Fruit fly (Drosophila melanogaster) whole organism, wandering third instar larva: Measurements from ENCODE around the gene mRpL30.

Source experiments
- Abd-B ChIP-seq: fragments of >200 bp; optimal IDR thresholded peaks from 2 replicates; lab custom pipeline; 2017; ENCODE audit warnings: missing biosample characterization, missing genetic modification characterization
- CG32264 ChIP-seq: fragments of 200-800 bp; sonication (Bioruptor generic); optimal IDR thresholded peaks from 2 replicates; lab custom pipeline; 2016; ENCODE audit warnings: missing biosample characterization, missing genetic modification characterization
- CG9705 ChIP-seq: fragments of 200-800 bp; sonication (Bioruptor generic); optimal IDR thresholded peaks from 2 replicates; lab custom pipeline; 2018; ENCODE audit warnings: missing biosample characterization, mild to moderate bottlenecking, missing genetic modification characterization
- CrebA ChIP-seq: fragments of 200-800 bp; sonication (Bioruptor generic); optimal IDR thresholded peaks from 2 replicates; lab custom pipeline; 2016; ENCODE audit warnings: missing biosample characterization, mild to moderate bottlenecking, missing genetic modification characterization, borderline replicate concordance
- Dfd ChIP-seq: fragments of >200 bp; optimal IDR thresholded peaks from 2 replicates; lab custom pipeline; 2017; ENCODE audit warnings: missing biosample characterization, missing genetic modification characterization
- Dif ChIP-seq: fragments of 200-275, 200-300 bp; sonication (Bioruptor generic); optimal IDR thresholded peaks from 2 replicates; lab custom pipeline; 2018; ENCODE audit warnings: missing biosample characterization, missing genetic modification characterization; ENCODE audit not compliant: partially characterized antibody
- GATAd ChIP-seq: sonication (Bioruptor generic); optimal IDR thresholded peaks from 2 replicates; lab custom pipeline; 2016; ENCODE audit warnings: missing biosample characterization, missing genetic modification characterization
- HLH106 ChIP-seq: fragments of 200-800 bp; optimal IDR thresholded peaks from 3 replicates; lab custom pipeline; 2019; ENCODE audit warnings: missing biosample characterization, mild to moderate bottlenecking, missing genetic modification characterization, moderate library complexity
- Hnf4 ChIP-seq: fragments of 200-800 bp; sonication (Bioruptor generic); optimal IDR thresholded peaks from 2 replicates; lab custom pipeline; 2016; ENCODE audit warnings: missing biosample characterization, mild to moderate bottlenecking, missing genetic modification characterization
- Hr78 ChIP-seq: fragments of >200 bp; optimal IDR thresholded peaks from 2 replicates; lab custom pipeline; 2017; ENCODE audit warnings: missing biosample characterization, missing genetic modification characterization
- Hr83 ChIP-seq: fragments of 200-300 bp; sonication (Bioruptor generic); optimal IDR thresholded peaks from 2 replicates; lab custom pipeline; 2016; ENCODE audit warnings: missing biosample characterization, mild to moderate bottlenecking, missing genetic modification characterization, moderate library complexity; ENCODE audit not compliant: poor library complexity, severe bottlenecking
- Jra ChIP-seq: sonication (Bioruptor generic); optimal IDR thresholded peaks from 2 replicates; lab custom pipeline; 2016; ENCODE audit warnings: missing biosample characterization, missing genetic modification characterization
- Mio ChIP-seq: sonication (Bioruptor generic); optimal IDR thresholded peaks from 2 replicates; lab custom pipeline; 2016; ENCODE audit warnings: missing biosample characterization, missing genetic modification characterization
- Myc ChIP-seq: fragments of >200 bp; optimal IDR thresholded peaks from 2 replicates; lab custom pipeline; 2017
- N ChIP-seq: fragments of >200 bp; optimal IDR thresholded peaks from 2 replicates; lab custom pipeline; 2018; ENCODE audit warnings: missing biosample characterization, missing external identifiers, missing genetic modification characterization
- OdsH ChIP-seq: fragments of 200-800 bp; sonication (Bioruptor generic); optimal IDR thresholded peaks from 2 replicates; lab custom pipeline; 2016; ENCODE audit warnings: missing biosample characterization, mild to moderate bottlenecking, missing genetic modification characterization
- Rel ChIP-seq, 2 experiments: fragments of 200-800 bp; sonication (Bioruptor generic) in 1 of 2; optimal IDR thresholded peaks; 2 replicates in 1 of 2; 3 replicates in 1 of 2; lab custom pipeline; 2016 to 2019; ENCODE audit warnings: mild to moderate bottlenecking in 2 of 2, missing biosample characterization in 2 of 2, missing genetic modification characterization in 2 of 2, moderate library complexity in 1 of 2
- Sp1 ChIP-seq: fragments of 200-800 bp; sonication (Bioruptor generic); optimal IDR thresholded peaks from 3 replicates; lab custom pipeline; 2019; ENCODE audit warnings: missing biosample characterization, mild to moderate bottlenecking, missing genetic modification characterization, moderate library complexity
- Vsx2 ChIP-seq: fragments of 200-300, 225-300 bp; sonication (Bioruptor generic); optimal IDR thresholded peaks from 2 replicates; lab custom pipeline; 2018; ENCODE audit warnings: missing biosample characterization, missing genetic modification characterization; ENCODE audit not compliant: partially characterized antibody
- br ChIP-seq: fragments of 200-800 bp; sonication (Bioruptor generic); optimal IDR thresholded peaks from 2 replicates; lab custom pipeline; 2016; ENCODE audit warnings: missing biosample characterization, missing genetic modification characterization
- brk ChIP-seq: fragments of 200-800 bp; sonication (Bioruptor generic); optimal IDR thresholded peaks from 2 replicates; lab custom pipeline; 2016; ENCODE audit warnings: missing biosample characterization, mild to moderate bottlenecking, missing genetic modification characterization
- dl ChIP-seq, 2 experiments: fragments of 175-275, 200-275 bp in 1 of 2; fragments of 200-275 bp in 1 of 2; sonication (Bioruptor generic); optimal IDR thresholded peaks; lab custom pipeline; 2018; ENCODE audit warnings: mild to moderate bottlenecking in 2 of 2, missing biosample characterization in 2 of 2, missing genetic modification characterization in 2 of 2, moderate library complexity in 2 of 2; ENCODE audit not compliant: partially characterized antibody in 2 of 2, insufficient read depth in 1 of 2
- dmrt93B ChIP-seq: fragments of 200-800 bp; sonication (Bioruptor generic); optimal IDR thresholded peaks from 2 replicates; lab custom pipeline; 2018; ENCODE audit warnings: missing biosample characterization, mild to moderate bottlenecking, missing genetic modification characterization
- dsf ChIP-seq: sonication (Bioruptor generic); optimal IDR thresholded peaks from 2 replicates; lab custom pipeline; 2016; ENCODE audit warnings: missing biosample characterization, missing genetic modification characterization, borderline replicate concordance
- ey ChIP-seq: fragments of 200-800 bp; sonication (Bioruptor generic); optimal IDR thresholded peaks from 2 replicates; lab custom pipeline; 2016; ENCODE audit warnings: missing biosample characterization, missing genetic modification characterization
- foxo ChIP-seq, 2 experiments: fragments of 200-800 bp; sonication (Bioruptor generic); optimal IDR thresholded peaks; 2 replicates in 1 of 2; 3 replicates in 1 of 2; lab custom pipeline; 2016 to 2017; ENCODE audit warnings: missing biosample characterization in 2 of 2, missing genetic modification characterization in 2 of 2
- fru ChIP-seq: fragments of 200-800 bp; sonication (Bioruptor generic); optimal IDR thresholded peaks from 3 replicates; lab custom pipeline; 2016; ENCODE audit warnings: missing biosample characterization, mild to moderate bottlenecking, missing genetic modification characterization
- h ChIP-seq: fragments of 200-800 bp; sonication (Bioruptor generic); optimal IDR thresholded peaks from 3 replicates; lab custom pipeline; 2016; ENCODE audit warnings: missing biosample characterization, mild to moderate bottlenecking, missing genetic modification characterization
- jim ChIP-seq: fragments of 175-275, 200-325 bp; sonication (Bioruptor generic); optimal IDR thresholded peaks from 2 replicates; lab custom pipeline; 2016; ENCODE audit warnings: missing biosample characterization, mild to moderate bottlenecking, missing genetic modification characterization
- lola ChIP-seq: fragments of >200 bp; optimal IDR thresholded peaks from 2 replicates; lab custom pipeline; 2017; ENCODE audit warnings: missing biosample characterization, missing genetic modification characterization
- pan ChIP-seq: fragments of >200 bp; optimal IDR thresholded peaks from 2 replicates; lab custom pipeline; 2017
- psq ChIP-seq: fragments of 200-800 bp; sonication (Bioruptor generic); optimal IDR thresholded peaks from 3 replicates; lab custom pipeline; 2017; ENCODE audit warnings: missing biosample characterization, mild to moderate bottlenecking, missing genetic modification characterization, moderate library complexity
- rgr ChIP-seq: fragments of 200-800 bp; sonication (Bioruptor generic); optimal IDR thresholded peaks from 3 replicates; lab custom pipeline; 2016; ENCODE audit warnings: missing biosample characterization, mild to moderate bottlenecking, missing genetic modification characterization
- sage ChIP-seq: fragments of 200-800 bp; sonication (Bioruptor generic); optimal IDR thresholded peaks from 2 replicates; lab custom pipeline; 2016; ENCODE audit warnings: missing biosample characterization, mild to moderate bottlenecking, missing genetic modification characterization
- sv ChIP-seq: fragments of 200-800 bp; sonication (Bioruptor generic); optimal IDR thresholded peaks from 3 replicates; lab custom pipeline; 2016; ENCODE audit warnings: missing biosample characterization, missing genetic modification characterization
- tai ChIP-seq: sonication (Bioruptor generic); optimal IDR thresholded peaks from 2 replicates; lab custom pipeline; 2016; ENCODE audit warnings: missing biosample characterization, missing genetic modification characterization
- usp ChIP-seq: fragments of >200 bp; optimal IDR thresholded peaks from 2 replicates; lab custom pipeline; 2017; ENCODE audit warnings: missing biosample characterization, missing genetic modification characterization
- woc ChIP-seq: sonication (Bioruptor generic); optimal IDR thresholded peaks from 2 replicates; lab custom pipeline; 2016; ENCODE audit warnings: missing biosample characterization, mild to moderate bottlenecking, missing genetic modification characterization

Gene mRpL30

DNA sequence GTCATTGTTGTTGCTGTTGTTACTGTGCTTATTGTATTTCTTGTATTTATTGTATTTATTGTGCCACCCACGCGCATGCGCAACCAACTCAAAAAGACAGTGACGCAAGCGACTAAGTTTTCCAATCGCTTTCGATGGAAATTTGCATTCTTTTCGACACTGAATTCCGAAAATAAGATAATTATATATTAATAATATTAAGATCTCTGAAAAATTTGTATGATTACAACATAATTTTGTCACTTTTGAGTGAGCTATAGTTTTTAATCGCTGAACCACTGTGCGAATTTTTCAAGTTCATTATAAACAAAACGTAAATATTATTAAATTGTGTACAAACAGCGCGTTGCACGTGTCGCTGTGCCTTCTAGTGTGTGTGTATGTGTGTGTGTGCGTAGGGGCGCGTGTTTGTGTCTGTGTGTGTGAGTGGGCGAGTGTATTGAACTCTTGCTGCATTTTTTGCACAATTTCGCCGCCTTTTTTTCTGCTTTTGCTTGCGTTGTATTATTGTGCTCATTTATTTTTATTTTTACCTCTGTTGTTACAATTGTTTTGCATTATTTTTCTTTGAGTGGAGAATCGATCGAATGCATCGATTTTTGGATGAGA, 31.9 kb upstream of the mRpL30 start:
- peak in 1 of 2 experiments; percentile 50 for TF ChIP-seq foxo (GFP tag; optimal IDR thresholded peaks at IDR 0.05; lab: Kevin White, UChicago)
- peak; percentile 14 for TF ChIP-seq h
- TF ChIP-seq tai: no peak
- TF ChIP-seq CG9705: no peak
- TF ChIP-seq ey (GFP tag; lab: Kevin White, UChicago): no peak
- TF ChIP-seq fru (GFP tag; lab: Kevin White, UChicago): no peak
- TF ChIP-seq CrebA (GFP tag; lab: Kevin White, UChicago): no peak
- TF ChIP-seq sv (GFP tag; lab: Kevin White, UChicago): no peak
- peak; percentile 18 for TF ChIP-seq Sp1 (GFP tag; lab: Kevin White, UChicago)
- no peak for TF ChIP-seq Hr78 (GFP tag; lab: Kevin White, UChicago)
- TF ChIP-seq woc (GFP tag; lab: Kevin White, UChicago): no peak
- no peak for TF ChIP-seq Rel (GFP tag; optimal IDR thresholded peaks at IDR 0.05; lab: Kevin White, UChicago)
- TF ChIP-seq Rel (tag; optimal IDR thresholded peaks at IDR 0.05; lab: Kevin White, UChicago): no peak
- TF ChIP-seq Mio (GFP tag; lab: Kevin White, UChicago): no peak
- no peak for TF ChIP-seq Hr83 (GFP tag; lab: Kevin White, UChicago)
- no peak for TF ChIP-seq lola (GFP tag; lab: Kevin White, UChicago)
- TF ChIP-seq Abd-B: no peak
- TF ChIP-seq sage (GFP tag; lab: Kevin White, UChicago): no peak
- no peak for TF ChIP-seq dl (GFP tag; optimal IDR thresholded peaks at IDR 0.05; lab: Kevin White, UChicago; ENCODE audit: insufficient read depth in 1 of 2, partially characterized antibody in 2 of 2)
- TF ChIP-seq dsf (GFP tag; lab: Kevin White, UChicago): no peak
- TF ChIP-seq Myc (lab: Kevin White, UChicago): no peak
- peak; percentile 6 for TF ChIP-seq dmrt93B
- no peak for TF ChIP-seq GATAd (GFP tag; lab: Kevin White, UChicago)
- TF ChIP-seq usp (GFP tag; lab: Kevin White, UChicago): no peak
- no peak for TF ChIP-seq Hnf4 (GFP tag; lab: Kevin White, UChicago)
- no peak for TF ChIP-seq jim (GFP tag; lab: Kevin White, UChicago)
- TF ChIP-seq OdsH (GFP tag; lab: Kevin White, UChicago): peak; percentile 7
- TF ChIP-seq pan (lab: Kevin White, UChicago): no peak
- TF ChIP-seq brk (GFP tag; lab: Kevin White, UChicago): no peak
- TF ChIP-seq rgr: peak; percentile 34
- no peak for TF ChIP-seq br (GFP tag; lab: Kevin White, UChicago)
- TF ChIP-seq Dif: no peak
- peak; percentile 18 for TF ChIP-seq psq
- TF ChIP-seq N (GFP tag; lab: Kevin White, UChicago): no peak
- TF ChIP-seq HLH106 (tag; lab: Kevin White, UChicago): peak; percentile 3
- peak; percentile 64 for TF ChIP-seq Dfd (GFP tag; lab: Kevin White, UChicago)
- TF ChIP-seq Jra (GFP tag; lab: Kevin White, UChicago): no peak
- TF ChIP-seq Vsx2 (GFP tag; lab: Kevin White, UChicago): no peak
- TF ChIP-seq CG32264: no peak
- TF ChIP-seq, all 38 proteins: peak for 9

DNA sequence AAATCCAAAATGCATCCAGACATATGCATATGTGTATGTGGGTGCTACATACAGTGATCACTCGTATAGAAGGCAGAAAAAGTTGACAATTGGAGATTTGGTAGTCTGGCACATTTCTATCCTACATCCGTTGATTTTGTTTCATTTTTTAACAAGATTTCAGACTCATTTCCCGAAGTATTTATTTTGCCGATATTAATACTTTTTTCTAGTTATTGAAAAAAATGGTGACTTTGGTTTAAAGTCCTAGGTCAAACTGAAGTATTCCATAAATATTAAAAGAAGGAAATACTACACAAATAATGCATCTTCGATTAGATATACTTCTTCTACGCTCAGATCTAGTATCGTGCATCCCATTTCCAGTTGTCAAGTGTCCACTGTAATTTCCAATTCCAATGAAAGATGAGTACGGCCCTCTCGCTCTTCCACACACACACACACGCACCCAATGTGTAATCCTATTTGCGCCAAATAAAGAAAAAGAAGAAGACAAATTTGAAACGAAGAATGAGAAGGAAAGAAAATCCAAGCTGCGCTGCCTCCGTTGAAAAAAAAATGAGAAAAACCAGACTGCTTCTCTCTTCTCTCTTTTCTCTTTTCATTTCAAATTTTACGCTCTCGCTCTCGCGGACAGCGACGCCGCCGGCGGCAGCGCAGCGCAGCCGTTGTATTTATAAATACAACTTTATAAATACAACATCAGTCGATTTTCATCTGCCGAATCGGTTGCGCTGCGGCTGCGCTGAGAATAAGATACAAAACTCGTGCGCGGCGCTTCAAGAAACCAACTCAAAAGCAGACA, 30.6 kb upstream of the mRpL30 start, which contains the start of gene peb:
Gene peb (plus strand): TSS at position 700 of the 805 bp plus-strand sequence.
- TF ChIP-seq sage (GFP tag; lab: Kevin White, UChicago) (no peak), Hr83 (GFP tag; lab: Kevin White, UChicago) (no peak), usp (GFP tag; lab: Kevin White, UChicago) (no peak), dmrt93B (peak; percentile 30), h (peak; percentile 39), Rel (GFP tag; optimal IDR thresholded peaks at IDR 0.05; lab: Kevin White, UChicago) (no peak), Rel (tag; optimal IDR thresholded peaks at IDR 0.05; lab: Kevin White, UChicago) (peak; percentile 5), Jra (GFP tag; lab: Kevin White, UChicago) (no peak), tai (no peak), dsf (GFP tag; lab: Kevin White, UChicago) (no peak), dl (GFP tag; optimal IDR thresholded peaks at IDR 0.05; lab: Kevin White, UChicago; ENCODE audit: insufficient read depth in 1 of 2, partially characterized antibody in 2 of 2) (peak in 1 of 2 experiments; percentile 58), Dfd (GFP tag; lab: Kevin White, UChicago) (no peak), brk (GFP tag; lab: Kevin White, UChicago) (peak; percentile 23), Dif (peak; percentile 74), HLH106 (tag; lab: Kevin White, UChicago) (peak; percentile 38), fru (GFP tag; lab: Kevin White, UChicago) (peak; percentile 79), Sp1 (GFP tag; lab: Kevin White, UChicago) (peak; percentile 43), psq (peak; percentile 27), OdsH (GFP tag; lab: Kevin White, UChicago) (peak; percentile 31), woc (GFP tag; lab: Kevin White, UChicago) (peak; percentile 54), ey (GFP tag; lab: Kevin White, UChicago) (peak; percentile 67), sv (GFP tag; lab: Kevin White, UChicago) (no peak), br (GFP tag; lab: Kevin White, UChicago) (peak; percentile 41), Vsx2 (GFP tag; lab: Kevin White, UChicago) (no peak), pan (lab: Kevin White, UChicago) (no peak), foxo (GFP tag; optimal IDR thresholded peaks at IDR 0.05; lab: Kevin White, UChicago) (peak in 1 of 2 experiments; percentile 80)
